Worm (Caenorhabditis elegans) whole organism, early embryonic: ENCODE data around the gene ckb-3.
A peak's percentile ranks its signal among the peaks of the same experiment; 100 is the strongest.

Experiments
- B0310.2 ChIP-seq: sonication (generic microtip); optimal IDR thresholded peaks from 2 replicates; lab custom pipeline; 2016; ENCODE audit warnings: mild to moderate bottlenecking, missing genetic modification characterization, missing compliant biosample characterization
- F13C5.2 ChIP-seq: sonication (generic microtip); optimal IDR thresholded peaks from 2 replicates; lab custom pipeline; 2017; ENCODE audit warnings: mild to moderate bottlenecking, missing genetic modification characterization, inconsistent platforms, missing compliant biosample characterization
- aly-1 ChIP-seq: sonication (generic microtip); optimal IDR thresholded peaks from 2 replicates; lab custom pipeline; 2016; ENCODE audit warnings: missing genetic modification characterization, missing compliant biosample characterization
- ama-1 ChIP-seq: fragments of 150-350 bp; optimal IDR thresholded peaks from 2 replicates; lab custom pipeline; 2014
- ceh-13 ChIP-seq: fragments of 200-800 bp; sonication (Bioruptor generic); optimal IDR thresholded peaks from 2 replicates; lab custom pipeline; 2018; ENCODE audit warnings: mild to moderate bottlenecking, missing genetic modification characterization, missing compliant biosample characterization
- ceh-36 ChIP-seq: sonication (generic microtip); optimal IDR thresholded peaks from 2 replicates; lab custom pipeline; 2016; ENCODE audit warnings: missing genetic modification characterization, inconsistent platforms, missing compliant biosample characterization
- ets-7 ChIP-seq: sonication (generic microtip); optimal IDR thresholded peaks from 2 replicates; lab custom pipeline; 2016; ENCODE audit warnings: missing genotype, missing genetic modification characterization, missing compliant biosample characterization
- flt-1 ChIP-seq: fragments of 200-800 bp; sonication (Bioruptor generic); IDR thresholded peaks from 2 replicates; pipeline ENCODE4 v1.3.6; 2022; ENCODE audit warnings: missing genetic modification characterization, missing compliant biosample characterization
- hmbx-1 ChIP-seq: sonication (generic microtip); optimal IDR thresholded peaks from 2 replicates; lab custom pipeline; 2016; ENCODE audit warnings: mild to moderate bottlenecking, missing genetic modification characterization, missing compliant biosample characterization
- hmg-4 ChIP-seq: fragments of 200-800 bp; sonication (Bioruptor generic); optimal IDR thresholded peaks from 2 replicates; lab custom pipeline; 2018; ENCODE audit warnings: mild to moderate bottlenecking, missing genetic modification characterization, missing compliant biosample characterization
- hnd-1 ChIP-seq: sonication (generic microtip); optimal IDR thresholded peaks from 2 replicates; lab custom pipeline; 2016; ENCODE audit warnings: missing genetic modification characterization, missing compliant biosample characterization
- pes-1 ChIP-seq: fragments of 200-800 bp; sonication (Bioruptor generic); IDR thresholded peaks from 2 replicates; pipeline ENCODE4 v1.3.6; 2022; ENCODE audit warnings: missing genetic modification reagents, missing genetic modification characterization, missing compliant biosample characterization
- scrt-1 ChIP-seq: fragments of 200-800 bp; sonication (Bioruptor generic); IDR thresholded peaks from 2 replicates; pipeline ENCODE4 v1.3.6; 2022; ENCODE audit warnings: missing genetic modification characterization, missing compliant biosample characterization
- sea-1 ChIP-seq: fragments of 200-800 bp; sonication (Bioruptor generic); conservative IDR thresholded peaks from 2 replicates; pipeline ENCODE4 v1.3.6; 2022; ENCODE audit warnings: missing genetic modification characterization, missing compliant biosample characterization
- tbx-11 ChIP-seq: fragments of 200-800 bp; sonication (Bioruptor generic); IDR thresholded peaks from 2 replicates; pipeline ENCODE4 v1.3.6; 2022; ENCODE audit warnings: missing genetic modification characterization, missing compliant biosample characterization
- tbx-37 ChIP-seq: fragments of 200-800 bp; sonication (Bioruptor generic); conservative IDR thresholded peaks from 2 replicates; pipeline ENCODE4 v1.3.6; 2022; ENCODE audit warnings: missing genetic modification reagents, missing genetic modification characterization, missing compliant biosample characterization
- tra-4 ChIP-seq: sonication (generic microtip); optimal IDR thresholded peaks from 2 replicates; lab custom pipeline; 2017; ENCODE audit warnings: missing genetic modification characterization, missing compliant biosample characterization

The ckb-3 gene

DNA sequence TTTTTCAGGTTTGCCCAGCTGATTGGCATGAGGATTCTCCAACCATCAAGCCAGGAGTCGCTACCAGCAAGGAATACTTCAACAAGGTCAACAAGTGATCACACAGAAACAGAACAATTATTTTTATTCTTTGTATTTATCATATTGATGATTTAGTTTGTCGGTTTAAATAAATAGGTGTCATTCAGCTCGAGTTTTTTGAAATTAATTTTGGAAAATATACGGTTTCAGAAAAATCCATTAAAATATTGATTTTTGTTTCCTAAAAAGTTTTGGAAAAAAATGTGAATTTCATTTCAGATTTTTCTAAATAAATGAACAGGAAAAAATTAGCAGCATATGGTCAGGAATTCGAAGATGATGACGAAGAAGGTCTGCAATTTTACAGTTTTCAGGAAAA, 37.6 kb downstream of the ckb-3 start, which contains the start of gene gpch-1:
Gene gpch-1 (plus strand): TSS at position 301 of the 400 bp plus-strand sequence.
- no peak for TF ChIP-seq F13C5.2 (tag; lab: Kevin White, UChicago)

DNA sequence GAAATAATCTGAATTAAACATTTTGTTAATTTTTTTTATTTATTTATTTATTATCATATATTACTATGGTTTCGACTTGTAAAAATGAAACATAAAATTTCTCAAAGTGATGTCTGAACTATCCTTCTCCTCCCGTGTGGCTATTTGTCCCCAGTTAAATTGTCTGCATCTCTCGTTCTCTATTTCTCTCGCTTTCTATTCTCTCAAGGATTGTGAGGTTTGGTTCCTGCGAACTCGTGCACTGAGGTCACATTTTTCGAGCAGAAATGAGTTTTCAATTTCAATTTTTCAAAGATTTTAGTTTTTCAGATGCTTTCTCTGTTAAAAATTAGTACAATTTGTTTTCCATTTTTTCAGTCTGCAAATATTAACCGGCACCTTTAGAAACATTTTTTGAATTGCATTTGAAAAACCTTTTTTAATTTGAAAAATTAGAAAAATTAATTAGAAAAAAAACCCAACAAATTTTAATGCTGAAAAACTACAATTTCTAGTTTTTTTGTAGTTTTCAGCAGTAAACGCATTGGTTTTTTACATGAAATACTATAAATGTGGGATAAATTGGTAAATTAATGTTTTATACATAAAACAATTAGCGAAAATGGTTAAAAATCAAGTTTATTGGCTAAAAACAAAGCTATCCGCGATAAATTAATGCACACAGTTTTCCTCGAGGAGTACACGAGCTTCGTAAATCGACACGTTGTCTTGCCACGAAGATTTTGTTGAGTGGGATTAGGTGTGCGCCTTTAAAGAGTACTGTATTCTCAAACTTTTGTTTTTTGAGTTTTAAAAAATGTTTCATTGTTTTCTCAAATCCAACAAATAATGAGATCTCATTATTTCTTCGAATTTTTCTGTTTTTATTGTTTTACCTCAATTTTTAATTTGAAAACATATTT, 41.7 kb downstream of the ckb-3 start:
- TF ChIP-seq scrt-1: no peak
- TF ChIP-seq ceh-36: no peak
- TF ChIP-seq ceh-13 (GFP tag; lab: Kevin White, UChicago): no peak
- TF ChIP-seq F13C5.2 (tag; lab: Kevin White, UChicago): no peak
- TF ChIP-seq tbx-11 (GFP tag; lab: Robert Waterston, UW): no peak
- no peak for TF ChIP-seq ets-7 (tag; lab: Kevin White, UChicago)
- no peak for TF ChIP-seq sea-1 (GFP tag; lab: Robert Waterston, UW)
- no peak for TF ChIP-seq hmg-4 (GFP tag; lab: Kevin White, UChicago)
- no peak for TF ChIP-seq aly-1
- no peak for TF ChIP-seq B0310.2 (tag; lab: Kevin White, UChicago)
- no peak for TF ChIP-seq hmbx-1

DNA sequence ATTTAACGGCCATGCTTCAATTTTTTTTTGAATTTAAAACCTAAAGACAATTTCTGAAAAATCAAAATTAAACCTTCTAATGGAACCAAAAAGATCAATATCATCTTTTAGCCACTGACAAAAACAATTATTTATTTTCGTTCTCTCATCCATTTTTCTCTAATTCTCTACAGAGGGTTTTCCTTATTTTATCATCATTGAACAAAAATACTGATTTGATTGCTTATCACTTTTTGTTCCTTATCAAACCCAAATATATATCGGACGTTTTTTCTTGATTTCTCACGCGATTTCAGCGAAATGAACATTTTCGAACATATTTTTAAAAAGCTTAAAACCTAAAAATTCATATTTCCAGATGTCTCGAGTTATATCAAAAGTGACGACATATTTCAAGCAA, 42.4 kb downstream of the ckb-3 start, which contains the start of gene mpc-1:
Gene mpc-1 (plus strand): TSS at position 359 of the 400 bp plus-strand sequence.
- TF ChIP-seq B0310.2 (tag; lab: Kevin White, UChicago) (no peak), sea-1 (GFP tag; lab: Robert Waterston, UW) (no peak), ets-7 (tag; lab: Kevin White, UChicago) (no peak), scrt-1 (no peak), tra-4 (tag; lab: Kevin White, UChicago) (no peak), tbx-37 (GFP tag; lab: Robert Waterston, UW) (no peak), ama-1 (no peak), F13C5.2 (tag; lab: Kevin White, UChicago) (no peak), ceh-13 (GFP tag; lab: Kevin White, UChicago) (no peak), hmg-4 (GFP tag; lab: Kevin White, UChicago) (no peak), hmbx-1 (no peak)

DNA sequence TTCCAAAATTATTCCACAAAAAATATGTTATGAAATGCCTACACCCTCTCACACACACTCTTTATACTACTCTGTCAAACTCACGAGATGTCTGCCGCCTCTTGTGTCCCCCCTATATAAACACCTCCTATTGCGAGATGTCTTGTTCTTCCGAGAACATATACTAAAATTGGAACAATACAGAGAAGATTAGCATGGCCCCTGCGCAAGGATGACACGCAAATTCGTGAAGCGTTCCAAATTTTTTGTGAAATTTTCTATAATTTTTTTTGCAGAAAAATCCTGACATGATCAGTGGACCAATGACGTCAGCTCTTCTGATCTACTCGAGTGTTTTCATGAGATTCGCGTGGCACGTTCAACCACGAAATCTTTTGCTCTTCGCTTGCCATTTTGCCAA, 43.4 kb downstream of the ckb-3 start:
- TF ChIP-seq ets-7 (tag; lab: Kevin White, UChicago): peak; percentile 9
- TF ChIP-seq sea-1 (GFP tag; lab: Robert Waterston, UW): peak; percentile 77
- peak; percentile 71 for TF ChIP-seq flt-1
- peak; percentile 70; the same call in 1 of the 2 replicates for TF ChIP-seq tbx-11 (GFP tag; lab: Robert Waterston, UW)
- TF ChIP-seq pes-1 (GFP tag; lab: Robert Waterston, UW): peak; percentile 83
- TF ChIP-seq hmg-4 (GFP tag; lab: Kevin White, UChicago): peak; percentile 49
- TF ChIP-seq scrt-1: peak; percentile 77
- TF ChIP-seq ceh-36: peak; percentile 69
- TF ChIP-seq aly-1: peak; percentile 60
- 0 out of 2 replicates have a peak, but pooled peaks have one; percentile 42 for TF ChIP-seq tbx-37 (GFP tag; lab: Robert Waterston, UW)
- TF ChIP-seq hnd-1 (tag; lab: Kevin White, UChicago): peak; percentile 21

DNA sequence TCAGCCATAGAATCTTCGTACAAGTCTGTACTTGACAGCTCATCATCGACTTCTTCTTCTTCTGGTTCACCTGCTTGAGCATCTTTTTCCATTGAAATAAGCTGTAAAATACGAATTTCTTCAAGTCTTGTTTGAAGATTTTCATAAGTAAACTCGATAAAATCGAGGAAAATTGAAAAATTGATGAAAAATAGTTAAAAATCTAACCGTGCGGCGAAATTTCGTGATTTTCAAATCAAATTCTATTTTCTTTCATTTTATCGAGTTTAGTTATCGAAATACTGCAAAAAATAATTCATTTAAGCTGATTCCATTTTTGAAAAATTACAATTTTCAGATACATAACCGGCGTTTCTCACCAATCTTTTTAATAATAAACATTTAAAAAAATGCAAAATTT, 44.5 kb downstream of the ckb-3 start, which contains the start of gene R07E5.11:
Gene R07E5.11 (minus strand): TSS at position 101 of the 400 bp plus-strand sequence.
- no peak for TF ChIP-seq tbx-37 (GFP tag; lab: Robert Waterston, UW)
- TF ChIP-seq sea-1 (GFP tag; lab: Robert Waterston, UW): no peak
- TF ChIP-seq B0310.2 (tag; lab: Kevin White, UChicago): no peak
- TF ChIP-seq hnd-1 (tag; lab: Kevin White, UChicago): no peak
- no peak for TF ChIP-seq ceh-13 (GFP tag; lab: Kevin White, UChicago)
- TF ChIP-seq F13C5.2 (tag; lab: Kevin White, UChicago): no peak

DNA sequence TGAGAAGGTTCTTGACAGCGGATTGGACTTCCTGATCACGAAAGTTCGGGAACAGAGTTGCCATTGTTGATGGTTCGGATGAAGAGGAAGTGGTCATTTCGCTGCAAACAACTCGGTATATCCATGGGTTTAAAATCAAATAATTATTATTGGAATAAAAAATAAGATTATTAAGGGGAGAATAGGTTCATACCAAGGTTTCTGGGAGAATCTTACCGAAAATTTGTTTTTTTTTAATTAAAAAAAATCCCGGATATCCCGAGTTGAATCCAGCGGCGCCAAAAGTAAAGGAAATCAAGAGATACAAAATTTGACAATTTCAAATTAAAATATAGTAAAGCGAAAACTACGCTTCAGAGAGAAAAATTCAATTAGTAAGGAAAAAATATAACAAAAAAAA, 47.3 kb downstream of the ckb-3 start, which contains the start of the genes R07E5.19 and pdcd-2:
Gene R07E5.19 (minus strand): TSS at position 101 of the 400 bp plus-strand sequence.
Gene pdcd-2 (minus strand): TSS at position 102 of the 400 bp plus-strand sequence.
- no peak for TF ChIP-seq ama-1
- no peak for TF ChIP-seq B0310.2 (tag; lab: Kevin White, UChicago)
- TF ChIP-seq tbx-11 (GFP tag; lab: Robert Waterston, UW): no peak
- TF ChIP-seq F13C5.2 (tag; lab: Kevin White, UChicago): no peak
- no peak for TF ChIP-seq hmg-4 (GFP tag; lab: Kevin White, UChicago)
- TF ChIP-seq pes-1 (GFP tag; lab: Robert Waterston, UW): no peak
- no peak for TF ChIP-seq scrt-1
- no peak for TF ChIP-seq tra-4 (tag; lab: Kevin White, UChicago)
- TF ChIP-seq tbx-37 (GFP tag; lab: Robert Waterston, UW): no peak
- TF ChIP-seq ceh-36: no peak

DNA sequence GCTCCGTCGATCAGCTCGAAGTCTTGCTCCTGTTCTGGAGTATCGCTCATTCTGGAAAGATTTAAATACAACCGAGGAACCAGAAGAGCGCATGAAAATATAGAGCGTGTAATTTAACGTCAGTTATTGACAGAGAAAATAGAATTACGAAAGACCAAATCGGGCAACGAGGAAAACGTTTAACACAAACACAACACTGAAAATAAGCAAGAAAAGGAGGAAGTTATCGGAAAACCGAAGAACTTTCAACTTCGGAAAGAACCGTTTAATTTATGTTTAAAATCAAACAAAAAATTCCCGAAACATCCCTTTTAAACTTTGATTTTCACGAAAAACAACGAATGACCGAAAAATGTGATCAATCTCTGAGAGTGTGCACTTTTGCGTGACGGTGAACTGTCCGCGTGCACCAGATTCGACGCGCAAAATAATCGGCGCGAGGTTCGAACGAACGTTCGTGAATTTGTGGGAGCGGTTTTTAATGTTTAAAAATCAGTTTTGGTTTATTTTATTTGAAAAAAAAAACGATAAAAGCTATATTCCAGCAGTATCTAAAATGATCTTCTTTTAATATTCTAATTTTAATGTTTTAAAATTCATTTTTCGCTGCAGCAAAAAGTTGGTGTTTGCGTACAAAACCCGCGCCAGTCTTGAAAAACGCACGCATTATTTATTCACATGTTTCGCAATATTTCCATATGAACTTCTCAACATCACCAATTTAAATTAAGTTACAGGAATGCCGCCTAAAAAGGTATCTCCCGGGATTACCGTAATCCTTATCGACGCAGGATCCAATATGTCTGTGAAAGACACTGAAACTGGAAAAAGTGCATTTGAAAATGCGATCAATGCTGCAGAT, 48.7 kb downstream of the ckb-3 start, which contains the start of the genes R07E5.7 and cku-80:
Gene R07E5.7 (minus strand): TSS at position 51 of the 862 bp plus-strand sequence.
Gene cku-80 (plus strand): TSS at position 732 of the 862 bp plus-strand sequence.
- TF ChIP-seq F13C5.2 (tag; lab: Kevin White, UChicago): peak; percentile 61
- TF ChIP-seq tbx-11 (GFP tag; lab: Robert Waterston, UW): 0 out of 2 replicates have a peak, but pooled peaks have one; percentile 44
- no peak for TF ChIP-seq B0310.2 (tag; lab: Kevin White, UChicago)
- TF ChIP-seq flt-1: 0 out of 2 replicates have a peak, but pooled peaks have one; percentile 17
